Fruit fly (Drosophila melanogaster): ENCODE measurements around the gene bumpel.

The bumpel gene

dm6 chr3R:11418568-11418967, at the start of gene bumpel, which contains the start of gene CG45676:
TSS of gene bumpel (minus strand) at chr3R:11418668.
TSS of gene CG45676 (plus strand) at chr3R:11418885.
- TF ChIP-seq CG8478 (optimal IDR thresholded peaks at IDR 0.05) (no peak), CTCF (optimal IDR thresholded peaks at IDR 0.05) (no peak)

- TF ChIP-seq CG8478 (optimal IDR thresholded peaks at IDR 0.05) (no peak), CTCF (optimal IDR thresholded peaks at IDR 0.05) (no peak)
Observed at dm6 chr3R:11467812-11468211, 49.3 kb upstream of the bumpel start.

dm6 chr3R:11460502-11461358, 42.3 kb upstream of the bumpel start, which contains the start of gene PGRP-LB:
TSS of gene PGRP-LB (minus strand) at chr3R:11460552.
- TF ChIP-seq CTCF (optimal IDR thresholded peaks at IDR 0.05) (no peak), CG8478 (optimal IDR thresholded peaks at IDR 0.05) (no peak)

- TF ChIP-seq CG8478 (optimal IDR thresholded peaks at IDR 0.05) (no peak), CTCF (optimal IDR thresholded peaks at IDR 0.05) (no peak)
Observed at dm6 chr3R:11458851-11459175, 40.3 kb upstream of the bumpel start.

- TF ChIP-seq CG8478 (optimal IDR thresholded peaks at IDR 0.05) (no peak), CTCF (optimal IDR thresholded peaks at IDR 0.05) (no peak)
Observed at dm6 chr3R:11458022-11458850, 39.8 kb upstream of the bumpel start.

dm6 chr3R:11457286-11457685, 38.8 kb upstream of the bumpel start:
- TF ChIP-seq CG8478 (optimal IDR thresholded peaks at IDR 0.05) (no peak), CTCF (optimal IDR thresholded peaks at IDR 0.05) (no peak)

- no peak for TF ChIP-seq CTCF (optimal IDR thresholded peaks at IDR 0.05)
Observed at dm6 chr3R:11456539-11456938, 38.1 kb upstream of the bumpel start.

- TF ChIP-seq CG8478 (optimal IDR thresholded peaks at IDR 0.05) (no peak), CTCF (optimal IDR thresholded peaks at IDR 0.05) (no peak)
Observed at dm6 chr3R:11454210-11454904, 35.9 kb upstream of the bumpel start.

dm6 chr3R:11452041-11452440, 33.6 kb upstream of the bumpel start:
- TF ChIP-seq CTCF (optimal IDR thresholded peaks at IDR 0.05) = no peak
- TF ChIP-seq CG8478 (optimal IDR thresholded peaks at IDR 0.05) = no peak

dm6 chr3R:11451207-11451841, 32.9 kb upstream of the bumpel start, which contains the start of gene sals:
TSS of gene sals (minus strand) at chr3R:11451791.
- no peak for TF ChIP-seq CG8478 (optimal IDR thresholded peaks at IDR 0.05)
- no peak for TF ChIP-seq CTCF (optimal IDR thresholded peaks at IDR 0.05)

dm6 chr3R:11449688-11450087, 31.2 kb upstream of the bumpel start:
- no peak for TF ChIP-seq CG8478 (optimal IDR thresholded peaks at IDR 0.05)
- no peak for TF ChIP-seq CTCF (optimal IDR thresholded peaks at IDR 0.05)

dm6 chr3R:11441038-11441437, 22.6 kb upstream of the bumpel start:
- TF ChIP-seq CTCF (optimal IDR thresholded peaks at IDR 0.05) = no peak
- no peak for TF ChIP-seq CG8478 (optimal IDR thresholded peaks at IDR 0.05)

- TF ChIP-seq CTCF (optimal IDR thresholded peaks at IDR 0.05) = peak in 1 of 2 experiments; percentile 31
- no peak for TF ChIP-seq CG8478 (optimal IDR thresholded peaks at IDR 0.05)
Observed at dm6 chr3R:11437528-11437927, 19.1 kb upstream of the bumpel start, which contains the start of gene CG17230. TSS of gene CG17230 (plus strand) at chr3R:11437785.

- no peak for TF ChIP-seq CTCF (optimal IDR thresholded peaks at IDR 0.05)
- TF ChIP-seq CG8478 (optimal IDR thresholded peaks at IDR 0.05) = no peak
Observed at dm6 chr3R:11435537-11436234, 17.2 kb upstream of the bumpel start, which contains the start of the genes Exd2 and CG5281. TSS of gene Exd2 (minus strand) at chr3R:11435703. TSS of gene CG5281 (plus strand) at chr3R:11435850.

Data from S2 (cell line).